Worm (Caenorhabditis elegans) whole organism, L4 larva: Measurements from ENCODE around the gene str-38.
A peak's percentile ranks its signal among the peaks of the same experiment; 100 is the strongest.
"Not testable (repeated sequence)": the region's sequence is repeated elsewhere in the genome, so short reads cannot be mapped to it uniquely, and the experiment has no call there.

Experiments used
- R02D3.7 ChIP-seq: fragments of 150-350 bp; sonication (generic microtip); optimal IDR thresholded peaks from 3 replicates; lab custom pipeline; 2014; ENCODE audit warnings: missing biosample characterization, missing genetic modification characterization
- T20F7.1 ChIP-seq: fragments of 200-800 bp; sonication (Bioruptor generic); optimal IDR thresholded peaks from 2 replicates; lab custom pipeline; 2018; ENCODE audit warnings: mild to moderate bottlenecking, missing genetic modification characterization, missing compliant biosample characterization
- T26A8.4 ChIP-seq: fragments of 200-800 bp; sonication (Bioruptor generic); IDR thresholded peaks from 2 replicates; pipeline ENCODE4 v1.3.6; 2022; ENCODE audit warnings: missing genetic modification characterization, missing compliant biosample characterization
- Y105C5A.15 ChIP-seq: fragments of 200-800 bp; sonication (Bioruptor generic); IDR thresholded peaks from 2 replicates; pipeline ENCODE4 v1.3.6; 2022; ENCODE audit warnings: missing genetic modification characterization, missing compliant biosample characterization
- ZK337.2 ChIP-seq: fragments of 200-800 bp; sonication (Bioruptor generic); IDR thresholded peaks from 2 replicates; pipeline ENCODE4 v1.3.6; 2022; ENCODE audit warnings: missing genetic modification reagents, missing genetic modification characterization, missing compliant biosample characterization
- aha-1 ChIP-seq: fragments of 150-350 bp; peaks from one replicate; lab custom pipeline; 2014; ENCODE audit warnings: missing biosample characterization, missing genetic modification characterization
- aly-2 ChIP-seq: sonication (generic microtip); optimal IDR thresholded peaks from 2 replicates; lab custom pipeline; 2018; ENCODE audit warnings: missing biosample characterization, missing genetic modification characterization
- ceh-20 ChIP-seq: fragments of 200-800 bp; sonication (Bioruptor generic); IDR thresholded peaks from 2 replicates; pipeline ENCODE4 v1.3.6; 2022; ENCODE audit warnings: missing genetic modification reagents, missing genetic modification characterization, missing compliant biosample characterization
- ceh-62 ChIP-seq: sonication (generic microtip); optimal IDR thresholded peaks from 2 replicates; lab custom pipeline; 2017; ENCODE audit warnings: missing biosample characterization, missing genetic modification characterization
- ceh-82 ChIP-seq: sonication (generic microtip); optimal IDR thresholded peaks from 2 replicates; lab custom pipeline; 2017; ENCODE audit warnings: missing biosample characterization, missing genetic modification characterization
- ces-1 ChIP-seq: fragments of 150-350 bp; sonication (generic microtip); optimal IDR thresholded peaks from 4 replicates; lab custom pipeline; 2014; ENCODE audit warnings: missing biosample characterization, missing genetic modification reagents, missing genetic modification characterization
- dmd-6 ChIP-seq: fragments of 200-800 bp; sonication (Bioruptor generic); IDR thresholded peaks from 2 replicates; pipeline ENCODE4 v1.3.6; 2022; ENCODE audit warnings: missing genetic modification reagents, missing genetic modification characterization, missing compliant biosample characterization
- dmd-8 ChIP-seq: fragments of 200-800 bp; sonication (Bioruptor generic); IDR thresholded peaks from 2 replicates; pipeline ENCODE4 v1.3.6; 2022; ENCODE audit warnings: missing genetic modification characterization, missing compliant biosample characterization
- dmd-9 ChIP-seq: fragments of 200-800 bp; sonication (Bioruptor generic); IDR thresholded peaks from 2 replicates; pipeline ENCODE4 v1.3.6; 2022; ENCODE audit warnings: missing genetic modification reagents, missing genetic modification characterization, missing compliant biosample characterization
- hif-1 ChIP-seq, 2 experiments: sonication (generic microtip); optimal IDR thresholded peaks; 2 replicates each; lab custom pipeline; 2016 to 2017; ENCODE audit warnings: missing compliant biosample characterization in 2 of 2, missing genetic modification characterization in 2 of 2, missing genetic modification reagents in 2 of 2, missing genotype in 2 of 2, mild to moderate bottlenecking in 1 of 2
- mdl-1 ChIP-seq, 2 experiments: fragments of 150-350 bp in 1 of 2; sonication (generic microtip) in 1 of 2; optimal IDR thresholded peaks; 2 replicates each; lab custom pipeline; 2014 to 2017; ENCODE audit warnings: missing biosample characterization in 2 of 2, missing genetic modification characterization in 2 of 2
- mdt-29 ChIP-seq: fragments of 200-800 bp; sonication (Bioruptor generic); IDR thresholded peaks from 2 replicates; pipeline ENCODE4 v1.3.6; 2022; ENCODE audit warnings: missing genetic modification reagents, missing genetic modification characterization, missing compliant biosample characterization
- mes-2 ChIP-seq: sonication (generic microtip); optimal IDR thresholded peaks from 2 replicates; lab custom pipeline; 2016; ENCODE audit warnings: missing genotype, mild to moderate bottlenecking, missing genetic modification characterization, missing compliant biosample characterization; ENCODE audit not compliant: poor library complexity, severe bottlenecking
- mxl-2 ChIP-seq: fragments of 200-800 bp; sonication (Bioruptor generic); conservative IDR thresholded peaks from 2 replicates; pipeline ENCODE4 v1.3.6; 2022; ENCODE audit warnings: missing genetic modification reagents, missing genetic modification characterization, missing compliant biosample characterization
- nhr-102 ChIP-seq: sonication (generic microtip); optimal IDR thresholded peaks from 2 replicates; lab custom pipeline; 2016; ENCODE audit warnings: mild to moderate bottlenecking, missing genetic modification characterization, moderate library complexity, missing compliant biosample characterization
- nhr-25 ChIP-seq: sonication (generic microtip); optimal IDR thresholded peaks from 2 replicates; lab custom pipeline; 2017; ENCODE audit warnings: missing genetic modification characterization, mild to moderate bottlenecking, missing compliant biosample characterization, antibody characterized with exemption, moderate library complexity, borderline replicate concordance; ENCODE audit not compliant: insufficient read depth
- nhr-42 ChIP-seq: fragments of 200-800 bp; sonication (Bioruptor generic); IDR thresholded peaks from 2 replicates; pipeline ENCODE4 v1.3.6; 2022; ENCODE audit warnings: missing genetic modification characterization, missing compliant biosample characterization
- nhr-6 ChIP-seq: fragments of 150-350 bp; optimal IDR thresholded peaks from 2 replicates; lab custom pipeline; 2014; ENCODE audit warnings: missing biosample characterization, missing genetic modification characterization
- php-3 ChIP-seq: fragments of 200-800 bp; sonication (Bioruptor generic); IDR thresholded peaks from 2 replicates; pipeline ENCODE4 v1.3.6; 2022; ENCODE audit warnings: missing genetic modification reagents, missing genetic modification characterization, missing compliant biosample characterization
- pqm-1 ChIP-seq: sonication (generic microtip); optimal IDR thresholded peaks from 2 replicates; lab custom pipeline; 2017; ENCODE audit warnings: missing biosample characterization, missing genetic modification characterization
- sdz-12 ChIP-seq: fragments of 200-800 bp; sonication (Bioruptor generic); optimal IDR thresholded peaks from 2 replicates; lab custom pipeline; 2018; ENCODE audit warnings: mild to moderate bottlenecking, missing genetic modification characterization, missing compliant biosample characterization
- spr-1 ChIP-seq: sonication (generic microtip); optimal IDR thresholded peaks from 2 replicates; lab custom pipeline; 2016; ENCODE audit warnings: mild to moderate bottlenecking, missing genetic modification characterization, missing compliant biosample characterization
- tag-97 ChIP-seq: fragments of 200-800 bp; sonication (Bioruptor generic); IDR thresholded peaks from 2 replicates; pipeline ENCODE4 v1.3.6; 2022; ENCODE audit warnings: missing genetic modification characterization, missing compliant biosample characterization
- unc-62 ChIP-seq, 3 experiments: fragments of 150-350 bp in 1 of 3; sonication (generic microtip); optimal IDR thresholded peaks in 2 of 3; peaks in 1 of 3; 1 replicate in 1 of 3; 2 replicates in 2 of 3; lab custom pipeline; 2014 to 2017; ENCODE audit warnings: missing biosample characterization in 3 of 3, missing genetic modification characterization in 3 of 3, missing genetic modification reagents in 3 of 3, missing genotype in 1 of 3
- zip-11 ChIP-seq: fragments of 200-800 bp; sonication (Bioruptor generic); IDR thresholded peaks from 2 replicates; pipeline ENCODE4 v1.3.6; 2022; ENCODE audit warnings: missing genetic modification characterization, missing compliant biosample characterization
- zip-2 ChIP-seq: fragments of 150-350 bp; optimal IDR thresholded peaks from 2 replicates; lab custom pipeline; 2014; ENCODE audit warnings: missing biosample characterization, missing genetic modification characterization

str-38 gene

DNA sequence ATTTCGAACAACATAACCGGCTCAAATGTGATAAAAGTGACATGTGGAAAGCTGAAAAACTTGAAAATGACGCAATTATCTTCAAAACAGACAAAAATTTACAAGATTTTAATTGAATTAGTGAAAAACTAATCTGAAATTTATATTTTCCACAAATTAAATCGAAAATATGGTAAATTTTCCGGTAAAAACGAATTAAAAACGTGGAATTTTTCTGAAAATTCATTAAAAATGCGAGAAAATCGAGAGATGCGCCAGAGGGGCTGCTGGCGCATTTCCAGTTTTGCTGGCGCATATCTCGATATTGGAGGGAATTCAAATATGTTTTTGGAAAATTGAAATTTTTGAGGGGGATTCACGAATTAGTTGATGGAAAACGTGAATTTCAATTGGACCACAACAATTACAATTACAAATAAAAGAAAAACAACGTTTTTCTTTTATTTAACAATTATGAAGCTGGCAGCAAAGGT, 34.0 kb upstream of the str-38 start, which contains the start of the genes haf-3 and F57A10.2 (continued):
- no peak for TF ChIP-seq dmd-9 (GFP tag; lab: Robert Waterston, UW)
- no peak for TF ChIP-seq mdt-29 (GFP tag; lab: Robert Waterston, UW)
- peak; percentile 61 for TF ChIP-seq nhr-6 (tag; lab: Kevin White, UChicago)
- TF ChIP-seq Y105C5A.15 = no peak
- TF ChIP-seq ceh-62 (tag; lab: Kevin White, UChicago) = no peak
- TF ChIP-seq ceh-82 (tag; lab: Kevin White, UChicago) = no peak
- peak; percentile 92 for TF ChIP-seq nhr-102 (tag; lab: Kevin White, UChicago)
- no peak for TF ChIP-seq dmd-8 (GFP tag; lab: Robert Waterston, UW)
- no peak for TF ChIP-seq ZK337.2 (GFP tag; lab: Robert Waterston, UW)
- TF ChIP-seq zip-11 (GFP tag; lab: Robert Waterston, UW) = no peak
- TF ChIP-seq pqm-1 (tag; lab: Kevin White, UChicago) = no peak
- TF ChIP-seq spr-1 = peak; percentile 78
- TF ChIP-seq ceh-20 (GFP tag; lab: Robert Waterston, UW) = no peak
- TF ChIP-seq ces-1 (GFP tag; lab: Kevin White, UChicago) = peak; percentile 6
- peak; percentile 44 to 54 for TF ChIP-seq hif-1 (tag; optimal IDR thresholded peaks at IDR 0.05; lab: Kevin White, UChicago)
- TF ChIP-seq dmd-6 (GFP tag; lab: Robert Waterston, UW) = peak; percentile 89

- no peak for TF ChIP-seq dmd-8 (GFP tag; lab: Robert Waterston, UW)
- TF ChIP-seq mxl-2 (GFP tag; lab: Robert Waterston, UW) = no peak
- TF ChIP-seq nhr-25 (tag; lab: Kevin White, UChicago) = no peak
- TF ChIP-seq nhr-42 (GFP tag; lab: Robert Waterston, UW) = no peak
- TF ChIP-seq unc-62 (GFP tag; optimal IDR thresholded peaks at IDR 0.05 in 1 of 2; lab: Kevin White, UChicago) = no peak
- no peak for TF ChIP-seq unc-62 (tag; optimal IDR thresholded peaks at IDR 0.05; lab: Kevin White, UChicago)
- TF ChIP-seq T26A8.4 (GFP tag; lab: Robert Waterston, UW) = no peak
- TF ChIP-seq aly-2 (tag; lab: Kevin White, UChicago) = no peak
- no peak for TF ChIP-seq T20F7.1
- no peak for TF ChIP-seq Y105C5A.15
Measured at ce11 chrV:15758449-15758848, 26.3 kb upstream of the str-38 start, which contains the start of gene str-9. str-9 (plus strand) TSS chrV:15758749.

DNA sequence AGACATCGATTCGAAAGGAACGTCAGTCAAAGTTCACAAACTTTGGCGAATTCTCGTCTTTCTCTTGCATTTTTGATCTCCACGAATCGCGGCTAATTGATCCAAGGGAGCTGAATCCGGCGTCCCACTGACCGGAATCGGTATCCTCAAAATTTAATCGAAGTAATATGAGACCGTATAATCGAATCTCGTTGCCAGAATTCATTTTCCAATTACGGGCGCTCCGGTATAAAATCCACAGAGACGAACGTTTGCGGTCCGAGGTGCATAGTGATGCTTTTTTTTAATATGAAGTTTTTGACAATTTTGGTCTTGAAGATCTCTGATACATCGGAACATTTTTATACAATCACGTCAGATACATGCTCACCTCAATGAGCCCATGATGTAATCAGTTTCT, 25.5 kb upstream of the str-38 start:
- TF ChIP-seq Y105C5A.15 (no peak), aha-1 (peak; percentile 92), mxl-2 (GFP tag; lab: Robert Waterston, UW) (no peak), sdz-12 (no peak), mdl-1 (tag; optimal IDR thresholded peaks at IDR 0.05; lab: Kevin White, UChicago) (no peak), tag-97 (GFP tag; lab: Robert Waterston, UW) (no peak), mes-2 (tag; lab: Kevin White, UChicago) (no peak)

DNA sequence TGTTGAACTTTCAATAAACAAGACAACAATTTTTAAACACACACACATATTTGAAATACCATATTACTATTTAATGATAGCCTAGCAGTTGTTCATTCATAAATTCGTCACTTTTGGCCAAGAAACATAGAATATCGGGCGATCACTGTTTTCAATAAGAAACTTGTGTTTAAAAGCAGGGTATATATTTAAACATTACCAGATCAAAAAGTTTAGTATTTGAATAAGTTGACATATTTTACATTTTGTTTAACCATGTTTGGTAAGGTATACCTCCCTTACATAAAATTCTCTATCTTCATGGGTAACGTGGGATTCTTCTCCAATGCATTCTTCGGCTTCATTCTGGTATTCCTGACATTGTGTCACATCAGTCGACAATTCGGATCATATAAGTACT, 22.6 kb upstream of the str-38 start, which contains the start of gene str-8:
Gene str-8 (plus strand): TSS at position 301 of the 400 bp plus-strand sequence.
- TF ChIP-seq R02D3.7 (tag; lab: Kevin White, UChicago); T26A8.4 (GFP tag; lab: Robert Waterston, UW); php-3 (GFP tag; lab: Robert Waterston, UW): not testable (repeated sequence)

ce11 chrV:15752941-15753340, 20.8 kb upstream of the str-38 start, which contains the start of gene str-5:
str-5 (plus strand) TSS chrV:15753241.
- not testable (repeated sequence) for TF ChIP-seq mxl-2 (GFP tag; lab: Robert Waterston, UW); php-3 (GFP tag; lab: Robert Waterston, UW); zip-2 (tag; lab: Kevin White, UChicago)
